Worm (Caenorhabditis elegans) whole organism, mixed stage, embryonic: ENCODE data around the gene F54B8.1.
"Not testable (repeated sequence)": the region's sequence is repeated elsewhere in the genome, so short reads cannot be mapped to it uniquely, and the experiment has no call there.

Source experiments
- ces-1 ChIP-seq: fragments of 150-350 bp; optimal IDR thresholded peaks from 2 replicates; lab custom pipeline; 2014; ENCODE audit warnings: missing biosample characterization, missing genetic modification reagents, missing genetic modification characterization
- nhr-28 ChIP-seq: fragments of 150-350 bp; optimal IDR thresholded peaks from 2 replicates; lab custom pipeline; 2014; ENCODE audit warnings: missing biosample characterization, missing genetic modification characterization
- unc-62 ChIP-seq: fragments of 150-350 bp; optimal IDR thresholded peaks from 2 replicates; lab custom pipeline; 2014; ENCODE audit warnings: missing biosample characterization, missing genetic modification reagents, missing genetic modification characterization

ce11 chrV:15802623-15803022, 7.9 kb upstream of the F54B8.1 start, which contains the start of gene T26E4.9:
- not testable (repeated sequence) for TF ChIP-seq nhr-28 (tag; lab: Kevin White, UChicago); unc-62; ces-1 (GFP tag; lab: Kevin White, UChicago)
